Worm (Caenorhabditis elegans): ENCODE measurements around the gene Y75B8A.19.

Y75B8A.19 gene

DNA sequence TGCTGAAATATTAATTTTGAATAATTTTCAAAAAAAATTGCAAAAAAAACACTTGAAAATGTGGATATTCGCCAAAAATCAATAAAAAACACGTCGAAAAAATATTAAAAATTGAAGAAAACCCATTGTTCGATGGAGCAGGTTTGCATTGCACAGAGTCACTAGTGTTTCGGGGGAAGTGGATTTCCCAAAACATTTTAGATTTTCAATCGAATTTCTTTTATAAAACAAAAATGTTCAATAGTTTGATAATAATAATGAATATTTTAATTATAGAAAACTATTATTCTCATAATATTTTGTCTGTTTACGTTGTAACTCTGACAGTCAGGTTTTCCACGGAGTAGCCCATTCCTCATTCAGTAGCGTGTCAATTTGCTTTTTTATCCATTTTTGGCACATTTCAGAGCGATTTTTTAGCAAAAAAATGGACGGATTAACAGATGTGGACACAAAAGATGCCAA lies 7.8 kb upstream of the Y75B8A.19 start, which contains the start of the genes gex-4 and gphr-1:
gex-4 (minus strand) TSS at position 2 of the 465 bp plus-strand sequence.
gphr-1 (plus strand) TSS at position 415 of the 465 bp plus-strand sequence.
- peak; percentile 29 for TF ChIP-seq crh-2 (tag; optimal IDR thresholded peaks at IDR 0.05)
- TF ChIP-seq unc-39 (tag; optimal IDR thresholded peaks at IDR 0.05): no peak
- no peak for TF ChIP-seq elt-1 (tag; optimal IDR thresholded peaks at IDR 0.05)
- peak; percentile 48 for TF ChIP-seq gmeb-1 (tag; optimal IDR thresholded peaks at IDR 0.05)
- TF ChIP-seq nhr-12 (tag; optimal IDR thresholded peaks at IDR 0.05): no peak
- no peak for TF ChIP-seq ama-1 (optimal IDR thresholded peaks at IDR 0.05)
- TF ChIP-seq mbf-1 (tag; optimal IDR thresholded peaks at IDR 0.05): no peak
- no peak for TF ChIP-seq lin-11 (tag; optimal IDR thresholded peaks at IDR 0.05)
- TF ChIP-seq lin-39 (tag; optimal IDR thresholded peaks at IDR 0.05): no peak
- TF ChIP-seq peb-1 (tag; optimal IDR thresholded peaks at IDR 0.05): no peak
- no peak for TF ChIP-seq sma-9 (GFP tag; optimal IDR thresholded peaks at IDR 0.05)
- TF ChIP-seq sma-9 (tag; optimal IDR thresholded peaks at IDR 0.05): no peak
- TF ChIP-seq sem-4 (tag; optimal IDR thresholded peaks at IDR 0.05): peak; percentile 76
- TF ChIP-seq ztf-1 (GFP tag; conservative IDR thresholded peaks at IDR 0.05): no peak
- TF ChIP-seq elt-3 (tag; optimal IDR thresholded peaks at IDR 0.05): no peak
- no peak for TF ChIP-seq alr-1 (tag; optimal IDR thresholded peaks at IDR 0.05)
- TF ChIP-seq fos-1 (tag; optimal IDR thresholded peaks at IDR 0.05): peak; percentile 41
- no peak for TF ChIP-seq zag-1 (tag; optimal IDR thresholded peaks at IDR 0.05)
- TF ChIP-seq unc-55 (GFP tag; optimal IDR thresholded peaks at IDR 0.05): peak; percentile 69
- peak in 1 of 2 experiments; percentile 76 for TF ChIP-seq lsy-2 (tag; optimal IDR thresholded peaks at IDR 0.05)
- peak; percentile 53 for TF ChIP-seq snpc-4 (tag; optimal IDR thresholded peaks at IDR 0.05)
- no peak for TF ChIP-seq aly-2 (tag; optimal IDR thresholded peaks at IDR 0.05)
- TF ChIP-seq nhr-10 (tag; optimal IDR thresholded peaks at IDR 0.05): no peak
- TF ChIP-seq nhr-77 (tag; optimal IDR thresholded peaks at IDR 0.05): no peak
- TF ChIP-seq lin-13 (GFP tag; optimal IDR thresholded peaks at IDR 0.05): peak; percentile 57
- no peak for TF ChIP-seq Y55F3AM.14 (GFP tag; optimal IDR thresholded peaks at IDR 0.05)
- TF ChIP-seq dmd-4 (tag; optimal IDR thresholded peaks at IDR 0.05): no peak
- no peak for TF ChIP-seq R02D3.7 (tag; optimal IDR thresholded peaks at IDR 0.05)
- TF ChIP-seq ztf-11 (tag; optimal IDR thresholded peaks at IDR 0.05): no peak
- no peak for TF ChIP-seq ZK546.5 (tag; optimal IDR thresholded peaks at IDR 0.05)
- TF ChIP-seq F13H6.1 (tag; optimal IDR thresholded peaks at IDR 0.05): peak; percentile 33
- TF ChIP-seq nhr-6 (tag; optimal IDR thresholded peaks at IDR 0.05): no peak
- TF ChIP-seq nhr-25 (tag; optimal IDR thresholded peaks at IDR 0.05): peak; percentile 5
- peak; percentile 67 for TF ChIP-seq C34F6.9 (tag; optimal IDR thresholded peaks at IDR 0.05)
- TF ChIP-seq blmp-1 (tag; optimal IDR thresholded peaks at IDR 0.05; ENCODE audit: insufficient read depth): no peak
- TF ChIP-seq mab-5 (tag; optimal IDR thresholded peaks at IDR 0.05): no peak
- TF ChIP-seq sma-3 (GFP tag; optimal IDR thresholded peaks at IDR 0.05): peak; percentile 52
- no peak for TF ChIP-seq nhr-21 (tag; optimal IDR thresholded peaks at IDR 0.05)
- TF ChIP-seq nhr-11 (tag; optimal IDR thresholded peaks at IDR 0.05): no peak
- no peak for TF ChIP-seq skn-1 (tag; optimal IDR thresholded peaks at IDR 0.05)
- no peak for TF ChIP-seq ztf-4 (tag; optimal IDR thresholded peaks at IDR 0.05)
- no peak for TF ChIP-seq nhr-23 (tag; optimal IDR thresholded peaks at IDR 0.05)
- no peak for TF ChIP-seq nhr-129 (tag; optimal IDR thresholded peaks at IDR 0.05)
- no peak for TF ChIP-seq ceh-16 (tag; optimal IDR thresholded peaks at IDR 0.05)
- TF ChIP-seq unc-62 (GFP tag; optimal IDR thresholded peaks at IDR 0.05): no peak
- no peak for TF ChIP-seq egl-27 (tag; optimal IDR thresholded peaks at IDR 0.05)
- no peak for TF ChIP-seq ceh-82 (tag; optimal IDR thresholded peaks at IDR 0.05)
- TF ChIP-seq nhr-237 (tag; optimal IDR thresholded peaks at IDR 0.05): no peak
- TF ChIP-seq mdl-1 (tag; optimal IDR thresholded peaks at IDR 0.05): no peak

Data from whole organism, L2 larva.